Worm (Caenorhabditis elegans) whole organism, L2 larva: Measurements from ENCODE around the gene efr-3.

Experiments used
- blmp-1 ChIP-seq: sonication (generic microtip); optimal IDR thresholded peaks from 2 replicates; lab custom pipeline; 2017; ENCODE audit warnings: missing genetic modification characterization, mild to moderate bottlenecking, missing compliant biosample characterization, antibody characterized with exemption, moderate library complexity; ENCODE audit not compliant: insufficient read depth
- ceh-82 ChIP-seq: fragments of 150-350 bp; optimal IDR thresholded peaks from 2 replicates; lab custom pipeline; 2014; ENCODE audit warnings: missing biosample characterization, missing genetic modification characterization
- egl-27 ChIP-seq: sonication (generic microtip); optimal IDR thresholded peaks from 3 replicates; lab custom pipeline; 2017; ENCODE audit warnings: missing biosample characterization, missing genetic modification reagents, missing genetic modification characterization
- elt-3 ChIP-seq: sonication (generic microtip); optimal IDR thresholded peaks from 2 replicates; lab custom pipeline; 2017; ENCODE audit warnings: missing biosample characterization, missing genetic modification characterization
- sma-9 ChIP-seq, 2 experiments: fragments of 150-350 bp in 1 of 2; sonication (generic microtip) in 1 of 2; optimal IDR thresholded peaks; 2 replicates each; lab custom pipeline; 2014 to 2016; ENCODE audit warnings: missing genetic modification characterization in 2 of 2, mild to moderate bottlenecking in 1 of 2, missing biosample characterization in 1 of 2, missing compliant biosample characterization in 1 of 2, missing genetic modification reagents in 1 of 2, moderate library complexity in 1 of 2

DNA sequence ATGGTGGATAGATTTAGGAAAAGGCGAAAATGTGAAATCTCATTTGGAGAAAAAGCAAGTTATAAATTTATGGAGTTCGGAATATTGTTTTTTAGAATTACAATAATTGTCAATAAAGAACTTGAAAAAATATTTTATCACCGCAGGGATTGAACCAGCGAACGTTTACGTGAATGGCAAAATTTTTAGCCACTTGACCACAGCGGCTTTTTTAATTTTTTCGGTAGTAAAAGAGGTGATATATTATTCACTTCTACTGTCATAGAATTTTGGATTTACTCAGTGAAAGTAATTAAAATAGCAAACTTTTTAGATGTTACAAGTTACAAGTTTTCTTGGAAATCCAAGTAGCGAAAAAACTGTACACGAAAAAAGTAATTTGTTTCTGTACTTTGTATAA, 37.3 kb upstream of the efr-3 start:
- TF ChIP-seq sma-9 (GFP tag; optimal IDR thresholded peaks at IDR 0.05; lab: Kevin White, UChicago) (no peak), sma-9 (tag; optimal IDR thresholded peaks at IDR 0.05; lab: Kevin White, UChicago) (no peak), blmp-1 (tag; lab: Kevin White, UChicago) (no peak), ceh-82 (tag; lab: Kevin White, UChicago) (no peak), elt-3 (no peak), egl-27 (tag; lab: Kevin White, UChicago) (no peak)
